Worm (Caenorhabditis elegans): Measurements from ENCODE around the gene idpa-2.

ce11 chrII:8761739-8762138 is 30.8 kb downstream of the idpa-2 start:
- TF ChIP-seq blmp-1 (tag; optimal IDR thresholded peaks at IDR 0.05), result no peak
- no peak for TF ChIP-seq elt-3 (tag; optimal IDR thresholded peaks at IDR 0.05)
- TF ChIP-seq skn-1 (tag; optimal IDR thresholded peaks at IDR 0.05), result no peak
- no peak for TF ChIP-seq snpc-4 (tag; optimal IDR thresholded peaks at IDR 0.05)
- no peak for TF ChIP-seq lir-3 (tag; optimal IDR thresholded peaks at IDR 0.05; ENCODE audit: poor library complexity)
